Fruit fly (Drosophila melanogaster): ENCODE data around the gene HipHop.

dm6 chr3L:18795056-18795841 is 25.7 kb upstream of the HipHop start:
- TF ChIP-seq CTCF (optimal IDR thresholded peaks at IDR 0.05): no peak
- no peak for TF ChIP-seq CG8478 (optimal IDR thresholded peaks at IDR 0.05)
